Worm (Caenorhabditis elegans) whole organism, L3 larva: ENCODE results near the gene nars-2.

Experiments
- ZK546.5 ChIP-seq: sonication (generic microtip); optimal IDR thresholded peaks from 2 replicates; lab custom pipeline; 2017; ENCODE audit warnings: missing biosample characterization, missing genetic modification characterization
- aly-2 ChIP-seq: fragments of 150-350 bp; optimal IDR thresholded peaks from 2 replicates; lab custom pipeline; 2014; ENCODE audit warnings: missing biosample characterization, missing genetic modification characterization
- ama-1 ChIP-seq: fragments of 150-350 bp; optimal IDR thresholded peaks from 2 replicates; lab custom pipeline; 2018
- ceh-16 ChIP-seq: sonication (generic microtip); optimal IDR thresholded peaks from 2 replicates; lab custom pipeline; 2017; ENCODE audit warnings: missing biosample characterization, missing genetic modification characterization
- ceh-28 ChIP-seq: fragments of 150-350 bp; optimal IDR thresholded peaks from 2 replicates; lab custom pipeline; 2014; ENCODE audit warnings: missing biosample characterization, missing genetic modification reagents, missing genetic modification characterization
- ceh-82 ChIP-seq: fragments of 150-350 bp; optimal IDR thresholded peaks from 2 replicates; lab custom pipeline; 2014; ENCODE audit warnings: missing biosample characterization, missing genetic modification characterization
- ceh-9 ChIP-seq: sonication (generic microtip); optimal IDR thresholded peaks from 2 replicates; lab custom pipeline; 2018; ENCODE audit warnings: missing biosample characterization, missing genetic modification characterization
- egl-5 ChIP-seq: fragments of 150-350 bp; optimal IDR thresholded peaks from 2 replicates; lab custom pipeline; 2017; ENCODE audit warnings: missing biosample characterization, missing genetic modification reagents, missing genetic modification characterization, inconsistent platforms
- elt-1 ChIP-seq: fragments of 150-350 bp; optimal IDR thresholded peaks from 2 replicates; lab custom pipeline; 2014; ENCODE audit warnings: missing biosample characterization, missing genetic modification characterization
- elt-2 ChIP-seq: sonication (generic microtip); optimal IDR thresholded peaks from 2 replicates; lab custom pipeline; 2016; ENCODE audit warnings: missing genetic modification reagents, mild to moderate bottlenecking, missing genetic modification characterization, missing compliant biosample characterization
- fkh-10 ChIP-seq: sonication (generic microtip); optimal IDR thresholded peaks from 2 replicates; lab custom pipeline; 2017; ENCODE audit warnings: missing biosample characterization, missing genetic modification reagents, missing genetic modification characterization
- fos-1 ChIP-seq: fragments of 150-350 bp; optimal IDR thresholded peaks from 2 replicates; lab custom pipeline; 2014; ENCODE audit warnings: missing biosample characterization, missing genetic modification characterization
- hmg-11 ChIP-seq: sonication (generic microtip); optimal IDR thresholded peaks from 2 replicates; lab custom pipeline; 2016; ENCODE audit warnings: missing genetic modification characterization, missing compliant biosample characterization
- jun-1 ChIP-seq: fragments of 150-350 bp; optimal IDR thresholded peaks from 2 replicates; lab custom pipeline; 2014; ENCODE audit warnings: missing biosample characterization, missing genetic modification reagents, missing genetic modification characterization
- lin-15B ChIP-seq: fragments of 150-350 bp; optimal IDR thresholded peaks from 2 replicates; lab custom pipeline; 2014; ENCODE audit warnings: missing biosample characterization, missing genetic modification characterization
- lin-39 ChIP-seq: fragments of 150-350 bp; optimal IDR thresholded peaks from 2 replicates; lab custom pipeline; 2018; ENCODE audit warnings: missing biosample characterization, missing genetic modification reagents, missing genetic modification characterization
- lsy-12 ChIP-seq: sonication (generic microtip); optimal IDR thresholded peaks from 2 replicates; lab custom pipeline; 2016; ENCODE audit warnings: mild to moderate bottlenecking, missing genetic modification characterization, missing compliant biosample characterization
- mdl-1 ChIP-seq: fragments of 150-350 bp; optimal IDR thresholded peaks from 2 replicates; lab custom pipeline; 2014; ENCODE audit warnings: missing biosample characterization, missing genetic modification characterization
- mml-1 ChIP-seq: fragments of 150-350 bp; sonication (generic microtip); optimal IDR thresholded peaks from 3 replicates; lab custom pipeline; 2014; ENCODE audit warnings: missing biosample characterization, missing genetic modification characterization
- nfya-1 ChIP-seq: sonication (generic microtip); optimal IDR thresholded peaks from 2 replicates; lab custom pipeline; 2017; ENCODE audit warnings: missing genetic modification characterization, mild to moderate bottlenecking, missing compliant biosample characterization, antibody characterized with exemption, moderate library complexity; ENCODE audit not compliant: insufficient read depth
- nhr-11 ChIP-seq: fragments of 150-350 bp; optimal IDR thresholded peaks from 2 replicates; lab custom pipeline; 2014; ENCODE audit warnings: missing biosample characterization, missing genetic modification characterization
- nhr-12 ChIP-seq: fragments of 150-350 bp; optimal IDR thresholded peaks from 2 replicates; lab custom pipeline; 2014; ENCODE audit warnings: missing biosample characterization, missing genetic modification characterization
- nhr-23 ChIP-seq: fragments of 150-350 bp; optimal IDR thresholded peaks from 2 replicates; lab custom pipeline; 2014; ENCODE audit warnings: missing biosample characterization, missing genetic modification reagents, missing genetic modification characterization
- nhr-237 ChIP-seq: fragments of 150-350 bp; optimal IDR thresholded peaks from 2 replicates; lab custom pipeline; 2014; ENCODE audit warnings: missing biosample characterization, missing genetic modification characterization
- nhr-25 ChIP-seq: sonication (generic microtip); optimal IDR thresholded peaks from 2 replicates; lab custom pipeline; 2017; ENCODE audit warnings: missing biosample characterization, missing genetic modification characterization
- nhr-28 ChIP-seq: fragments of 150-350 bp; optimal IDR thresholded peaks from 2 replicates; lab custom pipeline; 2014; ENCODE audit warnings: missing biosample characterization, missing genetic modification characterization
- nhr-67 ChIP-seq: fragments of 150-350 bp; optimal IDR thresholded peaks from 2 replicates; lab custom pipeline; 2014; ENCODE audit warnings: missing biosample characterization, missing genetic modification characterization
- nhr-76 ChIP-seq: fragments of 150-350 bp; sonication (generic microtip); optimal IDR thresholded peaks from 5 replicates; lab custom pipeline; 2014; ENCODE audit warnings: missing biosample characterization, missing genetic modification characterization
- pha-4 ChIP-seq: fragments of 150-350 bp; optimal IDR thresholded peaks from 2 replicates; lab custom pipeline; 2014; ENCODE audit warnings: missing biosample characterization, missing genetic modification reagents, missing genetic modification characterization
- pqm-1 ChIP-seq: fragments of 150-350 bp; optimal IDR thresholded peaks from 2 replicates; lab custom pipeline; 2017; ENCODE audit warnings: missing biosample characterization, missing genetic modification characterization, inconsistent platforms
- sea-2 ChIP-seq: fragments of 150-350 bp; sonication (generic microtip); optimal IDR thresholded peaks from 4 replicates; lab custom pipeline; 2014; ENCODE audit warnings: missing biosample characterization, missing genetic modification reagents, missing genetic modification characterization
- skn-1 ChIP-seq: fragments of 150-350 bp; optimal IDR thresholded peaks from 2 replicates; lab custom pipeline; 2014; ENCODE audit warnings: missing biosample characterization, missing genetic modification characterization
- snpc-4 ChIP-seq: fragments of 150-350 bp; optimal IDR thresholded peaks from 2 replicates; lab custom pipeline; 2014; ENCODE audit warnings: missing biosample characterization, missing genetic modification characterization
- tbx-2 ChIP-seq: sonication (generic microtip); optimal IDR thresholded peaks from 2 replicates; lab custom pipeline; 2016; ENCODE audit warnings: mild to moderate bottlenecking, missing genetic modification characterization, missing compliant biosample characterization
- unc-62 ChIP-seq: fragments of 150-350 bp; sonication (generic microtip); optimal IDR thresholded peaks from 4 replicates; lab custom pipeline; 2014; ENCODE audit warnings: missing biosample characterization, missing genetic modification reagents, missing genetic modification characterization
- ztf-11 ChIP-seq: fragments of 150-350 bp; optimal IDR thresholded peaks from 2 replicates; lab custom pipeline; 2014; ENCODE audit warnings: missing biosample characterization, missing genetic modification characterization
- ztf-4 ChIP-seq: fragments of 150-350 bp; optimal IDR thresholded peaks from 2 replicates; lab custom pipeline; 2014; ENCODE audit warnings: missing biosample characterization, missing genetic modification characterization

Gene nars-2

DNA sequence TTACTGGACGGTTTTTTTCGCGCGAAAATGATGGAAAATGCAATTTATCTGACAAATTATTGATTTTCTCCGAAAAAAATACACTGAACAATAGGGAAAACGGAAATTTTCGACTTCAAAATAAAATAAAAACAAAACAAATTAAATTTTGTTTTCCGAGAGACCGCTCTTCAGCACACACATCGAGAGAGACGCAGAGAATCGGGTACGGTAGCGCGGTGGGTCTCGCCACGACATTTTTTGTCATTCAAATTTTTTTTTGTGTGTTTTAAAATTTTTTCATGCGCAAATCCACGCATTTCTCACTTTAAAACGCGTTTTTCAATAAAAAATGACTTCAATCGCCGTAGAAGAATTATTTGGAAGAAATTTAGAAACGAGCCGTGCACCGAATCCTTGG, 23.5 kb upstream of the nars-2 start:
- TF ChIP-seq pha-4 (tag; lab: Kevin White, UChicago), result no peak
- TF ChIP-seq aly-2 (tag; lab: Kevin White, UChicago), result no peak
- TF ChIP-seq fkh-10 (GFP tag; lab: Kevin White, UChicago), result no peak
- TF ChIP-seq nhr-23 (tag; lab: Kevin White, UChicago), result no peak
- no peak for TF ChIP-seq hmg-11 (tag; lab: Kevin White, UChicago)
- TF ChIP-seq ceh-82 (tag; lab: Kevin White, UChicago), result no peak
- TF ChIP-seq nfya-1 (tag; lab: Kevin White, UChicago), result no peak
- TF ChIP-seq jun-1 (tag; lab: Kevin White, UChicago), result no peak
- no peak for TF ChIP-seq lin-15B (tag; lab: Kevin White, UChicago)
- TF ChIP-seq, all 47 proteins: peak for 0

DNA sequence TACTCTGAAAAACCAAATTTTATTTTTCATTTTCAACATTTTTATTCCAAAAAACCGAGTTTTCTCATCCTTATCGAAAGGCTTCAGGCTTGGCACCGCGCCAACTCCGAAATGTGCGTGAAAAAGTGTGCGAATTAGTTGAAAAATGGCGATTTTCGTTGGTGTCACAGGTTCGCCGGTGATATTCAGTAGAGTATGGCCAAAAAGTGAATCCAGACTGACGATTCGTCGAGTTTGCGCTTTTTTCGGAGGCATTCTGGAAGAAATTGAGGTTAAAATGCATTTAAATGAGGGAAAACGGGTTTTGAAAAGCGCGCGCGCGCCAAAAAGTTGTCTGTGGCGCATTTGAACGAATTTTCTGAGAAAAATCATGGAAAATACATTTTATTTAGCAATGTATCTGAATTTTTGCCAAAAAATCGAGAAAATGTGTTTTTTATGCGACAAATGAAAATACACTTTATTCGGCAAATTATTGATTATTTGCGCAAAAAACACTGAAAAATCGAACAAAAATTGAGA, 23.0 kb upstream of the nars-2 start, which contains the start of the genes Y66D12A.16 and such-1:
Y66D12A.16 (plus strand) TSS at position 51 of the 522 bp plus-strand sequence.
such-1 (minus strand) TSS at position 256 of the 522 bp plus-strand sequence.
- TF ChIP-seq ama-1 (no peak), ceh-9 (tag; lab: Kevin White, UChicago) (no peak), sea-2 (GFP tag; lab: Kevin White, UChicago) (no peak), fos-1 (no peak), elt-1 (no peak), tbx-2 (tag; lab: Kevin White, UChicago) (no peak), nfya-1 (tag; lab: Kevin White, UChicago) (no peak), skn-1 (no peak), ceh-28 (no peak), aly-2 (tag; lab: Kevin White, UChicago) (no peak), ZK546.5 (tag; lab: Kevin White, UChicago) (no peak), ztf-11 (tag; lab: Kevin White, UChicago) (no peak), elt-2 (tag; lab: Kevin White, UChicago) (no peak), egl-5 (tag; lab: Kevin White, UChicago) (no peak), nhr-76 (no peak), ztf-4 (tag; lab: Kevin White, UChicago) (no peak), lin-15B (tag; lab: Kevin White, UChicago) (no peak), unc-62 (GFP tag; lab: Kevin White, UChicago) (no peak), lin-39 (tag; lab: Kevin White, UChicago) (no peak), lsy-12 (tag; lab: Kevin White, UChicago) (no peak)

DNA sequence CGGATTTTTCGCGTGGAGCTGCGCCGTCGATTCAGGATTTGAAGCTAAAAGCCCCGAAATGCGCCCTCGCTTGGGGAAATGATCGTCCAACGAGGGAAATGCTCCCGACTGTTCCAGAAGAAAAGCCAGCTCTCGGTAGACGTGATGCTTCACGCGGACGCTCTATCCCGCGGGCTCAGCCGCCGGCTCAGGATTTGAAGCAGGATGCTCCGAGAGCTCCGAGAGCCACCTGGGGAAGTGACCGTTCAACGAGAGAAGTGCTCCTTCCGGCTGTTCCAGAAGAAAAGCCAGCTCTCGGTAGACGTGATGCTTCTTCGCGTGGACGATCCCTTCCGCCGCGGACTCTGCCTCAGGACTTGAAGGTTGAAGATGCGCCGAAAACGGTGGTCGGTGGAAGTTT, 10.3 kb upstream of the nars-2 start:
- no peak for TF ChIP-seq ceh-82 (tag; lab: Kevin White, UChicago)
- no peak for TF ChIP-seq pha-4 (tag; lab: Kevin White, UChicago)
- no peak for TF ChIP-seq mml-1 (tag; lab: Kevin White, UChicago)
- no peak for TF ChIP-seq mdl-1 (tag; lab: Kevin White, UChicago)
- TF ChIP-seq ztf-4 (tag; lab: Kevin White, UChicago), result no peak
- TF ChIP-seq snpc-4, result no peak
- TF ChIP-seq ztf-11 (tag; lab: Kevin White, UChicago), result no peak
- no peak for TF ChIP-seq sea-2 (GFP tag; lab: Kevin White, UChicago)
- no peak for TF ChIP-seq nhr-25 (tag; lab: Kevin White, UChicago)
- no peak for TF ChIP-seq nfya-1 (tag; lab: Kevin White, UChicago)
- TF ChIP-seq nhr-76, result no peak
- TF ChIP-seq fos-1, result no peak
- TF ChIP-seq ceh-28, result no peak
- no peak for TF ChIP-seq nhr-12 (tag; lab: Kevin White, UChicago)

DNA sequence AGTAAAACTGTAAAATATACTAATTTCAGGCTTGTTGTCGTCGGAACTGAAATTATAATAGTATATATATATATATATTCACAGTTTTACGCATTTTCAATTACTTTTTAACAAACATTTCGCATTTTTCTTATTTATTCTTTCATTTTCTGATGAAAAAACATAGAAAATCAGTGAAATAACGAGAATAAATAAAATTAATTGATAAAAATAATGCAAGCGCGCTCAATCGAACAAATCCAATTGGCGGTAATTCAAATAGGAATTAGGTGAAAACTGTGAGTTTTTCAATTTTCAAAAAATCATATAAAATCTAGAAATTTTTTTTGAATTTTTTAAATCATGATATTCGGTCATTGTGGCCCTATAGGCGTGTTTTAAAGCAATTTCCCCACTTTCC, 9.6 kb upstream of the nars-2 start:
- TF ChIP-seq lin-39 (tag; lab: Kevin White, UChicago), result no peak
- no peak for TF ChIP-seq pqm-1 (tag; lab: Kevin White, UChicago)
- no peak for TF ChIP-seq lsy-12 (tag; lab: Kevin White, UChicago)
- no peak for TF ChIP-seq ceh-28
- TF ChIP-seq nhr-28 (tag; lab: Kevin White, UChicago), result no peak
- no peak for TF ChIP-seq ceh-82 (tag; lab: Kevin White, UChicago)
- no peak for TF ChIP-seq ceh-16 (tag; lab: Kevin White, UChicago)

DNA sequence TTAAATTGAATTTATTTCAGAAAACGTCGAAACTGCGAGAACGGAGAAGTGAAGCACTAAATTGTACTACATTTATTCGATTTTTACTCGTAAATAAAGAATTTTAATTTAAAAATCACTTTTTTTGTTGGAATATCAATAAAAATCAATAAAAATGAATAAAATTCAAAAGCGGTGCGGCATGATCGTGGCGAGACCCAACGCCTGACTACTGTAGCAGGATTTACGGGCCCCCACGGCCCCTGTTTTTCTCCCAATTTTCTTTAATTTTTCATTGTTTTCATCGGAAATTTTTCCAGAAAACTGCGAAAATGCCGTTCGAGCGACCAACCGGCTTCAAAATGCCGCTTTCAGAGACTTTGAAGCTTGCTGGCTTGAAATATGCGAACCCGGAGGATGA, 8.3 kb upstream of the nars-2 start, which contains the start of gene Y66D12A.19:
Y66D12A.19 (plus strand) TSS at position 266 of the 400 bp plus-strand sequence.
- no peak for TF ChIP-seq lsy-12 (tag; lab: Kevin White, UChicago)
- no peak for TF ChIP-seq ZK546.5 (tag; lab: Kevin White, UChicago)
- no peak for TF ChIP-seq pha-4 (tag; lab: Kevin White, UChicago)
- TF ChIP-seq fkh-10 (GFP tag; lab: Kevin White, UChicago), result no peak
- no peak for TF ChIP-seq nhr-28 (tag; lab: Kevin White, UChicago)
- no peak for TF ChIP-seq hmg-11 (tag; lab: Kevin White, UChicago)
- no peak for TF ChIP-seq unc-62 (GFP tag; lab: Kevin White, UChicago)
- TF ChIP-seq tbx-2 (tag; lab: Kevin White, UChicago), result no peak
- no peak for TF ChIP-seq nhr-23 (tag; lab: Kevin White, UChicago)
- TF ChIP-seq nhr-67 (tag; lab: Kevin White, UChicago), result no peak
- TF ChIP-seq nhr-11 (tag; lab: Kevin White, UChicago), result no peak
- TF ChIP-seq nhr-25 (tag; lab: Kevin White, UChicago), result no peak
- TF ChIP-seq fos-1, result no peak
- TF ChIP-seq elt-2 (tag; lab: Kevin White, UChicago), result no peak
- no peak for TF ChIP-seq snpc-4
- TF ChIP-seq nhr-237 (tag; lab: Kevin White, UChicago), result no peak
